Worm (Caenorhabditis elegans): ENCODE results near the gene mom-2.

DNA sequence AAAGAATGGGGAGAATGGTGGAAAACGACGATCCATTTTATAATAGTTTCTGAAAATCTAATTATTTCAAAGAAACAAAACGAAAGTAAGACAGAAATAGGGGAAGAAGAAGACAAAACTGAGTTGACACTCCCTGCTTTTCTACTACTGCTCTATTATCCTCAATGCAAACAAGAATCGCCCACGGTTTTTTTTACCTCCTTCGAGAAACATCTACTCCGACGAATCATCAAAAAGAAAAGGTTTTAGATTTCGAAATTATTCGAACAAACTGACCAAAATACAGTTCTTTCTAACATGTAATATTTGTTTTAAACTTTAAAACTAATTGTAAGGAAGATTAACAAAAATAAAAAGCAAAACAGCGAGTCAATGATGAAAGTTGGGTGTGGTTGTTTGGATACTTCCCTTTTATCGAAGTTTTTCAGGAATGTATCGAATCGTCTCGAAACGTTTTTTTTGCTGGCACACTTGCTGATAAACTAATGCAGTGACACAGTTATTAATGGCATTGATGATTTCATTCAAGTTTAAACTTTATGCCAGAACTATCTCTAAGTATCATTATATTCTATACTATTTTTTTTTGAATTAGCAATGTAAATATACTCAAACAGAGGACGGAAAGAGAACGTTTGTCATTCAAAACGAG lies 30.2 kb downstream of the mom-2 start, which contains the start of gene hsp-17:
- TF ChIP-seq lin-35 (GFP tag; optimal IDR thresholded peaks at IDR 0.05) (no peak), K11D2.4 (GFP tag; IDR thresholded peaks at IDR 0.05) (no peak), lin-40 (tag; optimal IDR thresholded peaks at IDR 0.05) (no peak), Y53G8AR.9 (GFP tag; conservative IDR thresholded peaks at IDR 0.05) (no peak), him-1 (tag; optimal IDR thresholded peaks at IDR 0.05) (no peak), atf-7 (tag; optimal IDR thresholded peaks at IDR 0.05) (no peak), lag-1 (GFP tag; IDR thresholded peaks at IDR 0.05) (no peak), tlf-1 (GFP tag; optimal IDR thresholded peaks at IDR 0.05) (no peak), unc-130 (GFP tag; optimal IDR thresholded peaks at IDR 0.05) (no peak), madf-6 (GFP tag; IDR thresholded peaks at IDR 0.05) (no peak), let-526 (GFP tag; IDR thresholded peaks at IDR 0.05) (no peak)

Measured in whole organism, young adult.